Comparison of ENCODE assay signal across 1 fruit fly cellular context in the genomic region with DNA sequence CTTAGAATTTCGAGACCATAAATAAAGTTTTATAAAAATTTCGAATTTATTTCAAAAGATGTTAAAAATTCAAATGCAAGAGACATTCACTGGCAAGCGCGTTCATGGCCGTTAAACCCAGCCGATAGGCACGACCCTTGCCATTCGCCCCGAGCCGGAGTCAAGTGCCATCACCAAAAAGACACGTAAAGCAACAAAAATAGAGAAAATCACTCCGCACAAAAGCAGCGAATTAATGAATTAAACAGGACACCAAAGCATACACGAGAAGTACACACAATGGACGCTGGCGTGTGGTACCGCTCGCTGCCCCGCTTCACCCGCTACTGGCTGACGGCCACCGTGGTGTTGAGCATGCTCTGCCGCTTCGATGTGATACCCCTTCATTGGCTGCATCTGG.
TF ChIP-seq lines count a peak whose summit lies in the region.

A gene (plus strand): TSS at position 1 of the 400 bp plus-strand sequence.

TF ChIP-seq in whole organism, embryonic, 481 proteins besides CTCF, POLR2A, EP300 and RAD21 (continued from another document and continues in another):
- peak; percentile 93 for TF ChIP-seq CG42726 (GFP tag; IDR thresholded peaks at IDR 0.05; lab: Robert Waterston, UW; ENCODE audit: partially characterized antibody)
- TF ChIP-seq gt (GFP tag; IDR thresholded peaks at IDR 0.05; lab: Robert Waterston, UW) = no peak
- no peak for TF ChIP-seq Vsx1 (GFP tag; optimal IDR thresholded peaks at IDR 0.05; lab: Kevin White, UChicago)
- no peak for TF ChIP-seq Optix (GFP tag; IDR thresholded peaks at IDR 0.05; lab: Robert Waterston, UW)
- no peak for TF ChIP-seq CG31224 (GFP tag; IDR thresholded peaks at IDR 0.05; lab: Robert Waterston, UW)
- no peak for TF ChIP-seq Atf-2 (GFP tag; optimal IDR thresholded peaks at IDR 0.05; lab: Kevin White, UChicago)
- TF ChIP-seq Bgb (GFP tag; IDR thresholded peaks at IDR 0.05; lab: Robert Waterston, UW; ENCODE audit: partially characterized antibody) = peak; percentile 97
- TF ChIP-seq Kr (GFP tag; optimal IDR thresholded peaks at IDR 0.05; lab: Kevin White, UChicago) = no peak
- TF ChIP-seq CG17912 (GFP tag; optimal IDR thresholded peaks at IDR 0.05; lab: Kevin White, UChicago) = no peak
- no peak for TF ChIP-seq CkIIα-i1 (GFP tag; IDR thresholded peaks at IDR 0.05; lab: Robert Waterston, UW)
- TF ChIP-seq dati (GFP tag; IDR thresholded peaks at IDR 0.05; lab: Robert Waterston, UW) = no peak
- TF ChIP-seq Drgx (GFP tag; IDR thresholded peaks at IDR 0.05; lab: Robert Waterston, UW) = no peak
- TF ChIP-seq CG7839 (tag; optimal IDR thresholded peaks at IDR 0.05; lab: Kevin White, UChicago) = no peak
- no peak for TF ChIP-seq kni (GFP tag; optimal IDR thresholded peaks at IDR 0.05; lab: Kevin White, UChicago)
- TF ChIP-seq gcm2 (GFP tag; optimal IDR thresholded peaks at IDR 0.05; lab: Kevin White, UChicago) = no peak
- no peak for TF ChIP-seq Mad (GFP tag; optimal IDR thresholded peaks at IDR 0.05; lab: Kevin White, UChicago)
- no peak for TF ChIP-seq fru (optimal IDR thresholded peaks at IDR 0.05; lab: Kevin White, UChicago)
- TF ChIP-seq sim (GFP tag; IDR thresholded peaks at IDR 0.05; lab: Robert Waterston, UW) = no peak
- peak; percentile 87 for TF ChIP-seq unc-4 (GFP tag; IDR thresholded peaks at IDR 0.05; lab: Robert Waterston, UW; ENCODE audit: partially characterized antibody)
- no peak for TF ChIP-seq Doc2 (GFP tag; IDR thresholded peaks at IDR 0.05; lab: Robert Waterston, UW)
- no peak for TF ChIP-seq NC2α (GFP tag; optimal IDR thresholded peaks at IDR 0.05; lab: Kevin White, UChicago)
- no peak for TF ChIP-seq dan (GFP tag; IDR thresholded peaks at IDR 0.05; lab: Robert Waterston, UW)
- TF ChIP-seq Rfx (GFP tag; IDR thresholded peaks at IDR 0.05; lab: Robert Waterston, UW) = no peak
- no peak for TF ChIP-seq CG11696 (GFP tag; IDR thresholded peaks at IDR 0.05; lab: Robert Waterston, UW)
- no peak for TF ChIP-seq chm (GFP tag; IDR thresholded peaks at IDR 0.05; lab: Robert Waterston, UW)
- TF ChIP-seq dimm (GFP tag; IDR thresholded peaks at IDR 0.05; lab: Robert Waterston, UW) = no peak
- TF ChIP-seq CG10366 (GFP tag; IDR thresholded peaks at IDR 0.05; lab: Robert Waterston, UW) = no peak
- TF ChIP-seq sens (GFP tag; lab: Kevin White, UChicago) = peak; percentile 77
- no peak for TF ChIP-seq CG12744 (GFP tag; optimal IDR thresholded peaks at IDR 0.05; lab: Kevin White, UChicago)
- TF ChIP-seq Hey (tag; optimal IDR thresholded peaks at IDR 0.05; lab: Kevin White, UChicago) = no peak
- TF ChIP-seq CG11398 (GFP tag; optimal IDR thresholded peaks at IDR 0.05; lab: Kevin White, UChicago) = no peak
- no peak for TF ChIP-seq CG30403 (GFP tag; optimal IDR thresholded peaks at IDR 0.05; lab: Kevin White, UChicago)
- no peak for TF ChIP-seq zf30C (GFP tag; optimal IDR thresholded peaks at IDR 0.05; lab: Kevin White, UChicago)
- peak; percentile 51 for TF ChIP-seq CG9932 (GFP tag; IDR thresholded peaks at IDR 0.05; lab: Robert Waterston, UW)
- TF ChIP-seq lbe (GFP tag; optimal IDR thresholded peaks at IDR 0.05; lab: Kevin White, UChicago) = no peak
- TF ChIP-seq CG1647 (GFP tag; optimal IDR thresholded peaks at IDR 0.05; lab: Kevin White, UChicago) = no peak
- TF ChIP-seq CG8924 (tag; optimal IDR thresholded peaks at IDR 0.05; lab: Kevin White, UChicago) = peak; percentile 35
- TF ChIP-seq sima (GFP tag; optimal IDR thresholded peaks at IDR 0.05; lab: Kevin White, UChicago) = no peak
- TF ChIP-seq Doc3 (GFP tag; IDR thresholded peaks at IDR 0.05; lab: Robert Waterston, UW; ENCODE audit: partially characterized antibody) = peak; percentile 88
- no peak for TF ChIP-seq dmrt99B (tag; optimal IDR thresholded peaks at IDR 0.05; lab: Kevin White, UChicago)
- no peak for TF ChIP-seq CG3847 (GFP tag; IDR thresholded peaks at IDR 0.05; lab: Robert Waterston, UW)
- no peak for TF ChIP-seq tap (tag; optimal IDR thresholded peaks at IDR 0.05; lab: Kevin White, UChicago)
- no peak for TF ChIP-seq pan (optimal IDR thresholded peaks at IDR 0.05; lab: Kevin White, UChicago)
- no peak for TF ChIP-seq pan (GFP tag; optimal IDR thresholded peaks at IDR 0.05 in 1 of 2, IDR thresholded peaks at IDR 0.05 in 1 of 2)
- no peak for TF ChIP-seq mam (GFP tag; optimal IDR thresholded peaks at IDR 0.05; lab: Kevin White, UChicago)
- no peak for TF ChIP-seq abd-A (tag; optimal IDR thresholded peaks at IDR 0.05; lab: Kevin White, UChicago)
- TF ChIP-seq Gug (GFP tag; IDR thresholded peaks at IDR 0.05; lab: Robert Waterston, UW) = peak; percentile 47; the same call in 2 of the 4 replicates
- no peak for TF ChIP-seq B-H1 (GFP tag; IDR thresholded peaks at IDR 0.05; lab: Robert Waterston, UW)
- TF ChIP-seq knrl (GFP tag; IDR thresholded peaks at IDR 0.05; lab: Robert Waterston, UW; ENCODE audit: partially characterized antibody) = peak; percentile 91
- no peak for TF ChIP-seq CG31388 (GFP tag; optimal IDR thresholded peaks at IDR 0.05; lab: Kevin White, UChicago)
- no peak for TF ChIP-seq Six4 (GFP tag; optimal IDR thresholded peaks at IDR 0.05; lab: Kevin White, UChicago)
- TF ChIP-seq CG2712 (tag; optimal IDR thresholded peaks at IDR 0.05; lab: Kevin White, UChicago) = peak; percentile 15
- no peak for TF ChIP-seq zfh1 (GFP tag; IDR thresholded peaks at IDR 0.05; lab: Robert Waterston, UW)
- no peak for TF ChIP-seq crc (GFP tag; optimal IDR thresholded peaks at IDR 0.05; lab: Kevin White, UChicago)
- no peak for TF ChIP-seq Poxn (GFP tag; IDR thresholded peaks at IDR 0.05; lab: Robert Waterston, UW)
- TF ChIP-seq E2f1 (GFP tag; IDR thresholded peaks at IDR 0.05; lab: Robert Waterston, UW) = no peak
- TF ChIP-seq ttk (GFP tag; IDR thresholded peaks at IDR 0.05; lab: Robert Waterston, UW) = no peak
- no peak for TF ChIP-seq NfI (GFP tag; optimal IDR thresholded peaks at IDR 0.05; lab: Kevin White, UChicago)
- TF ChIP-seq CG7963 (GFP tag; IDR thresholded peaks at IDR 0.05; lab: Robert Waterston, UW; ENCODE audit: partially characterized antibody) = peak; percentile 80
- TF ChIP-seq Hr51 (GFP tag; optimal IDR thresholded peaks at IDR 0.05; lab: Kevin White, UChicago) = no peak
- TF ChIP-seq Dp (GFP tag; optimal IDR thresholded peaks at IDR 0.05; lab: Kevin White, UChicago) = peak; percentile 70
- no peak for TF ChIP-seq grn (GFP tag; optimal IDR thresholded peaks at IDR 0.05; lab: Kevin White, UChicago)
- no peak for TF ChIP-seq wdn (GFP tag; IDR thresholded peaks at IDR 0.05; lab: Robert Waterston, UW)
- no peak for TF ChIP-seq sug (tag; optimal IDR thresholded peaks at IDR 0.05; lab: Kevin White, UChicago)
- TF ChIP-seq CG2678 (tag; optimal IDR thresholded peaks at IDR 0.05; lab: Kevin White, UChicago) = no peak
- no peak for TF ChIP-seq CG7786 (GFP tag; optimal IDR thresholded peaks at IDR 0.05; lab: Kevin White, UChicago)
- no peak for TF ChIP-seq Neu2 (GFP tag; optimal IDR thresholded peaks at IDR 0.05; lab: Kevin White, UChicago; ENCODE audit: borderline replicate concordance)
- no peak for TF ChIP-seq Dad (GFP tag; optimal IDR thresholded peaks at IDR 0.05; lab: Kevin White, UChicago)
- peak; percentile 93 for TF ChIP-seq amos (GFP tag; IDR thresholded peaks at IDR 0.05; lab: Robert Waterston, UW; ENCODE audit: partially characterized antibody)
- TF ChIP-seq Chrac-16 (GFP tag; optimal IDR thresholded peaks at IDR 0.05; lab: Kevin White, UChicago) = no peak
- peak; percentile 60 for TF ChIP-seq Aef1 (GFP tag; IDR thresholded peaks at IDR 0.05; lab: Robert Waterston, UW)
- no peak for TF ChIP-seq run (tag; optimal IDR thresholded peaks at IDR 0.05; lab: Kevin White, UChicago)
- no peak for TF ChIP-seq Bteb2 (GFP tag; optimal IDR thresholded peaks at IDR 0.05; lab: Kevin White, UChicago)
- TF ChIP-seq CG2120 (GFP tag; optimal IDR thresholded peaks at IDR 0.05; lab: Kevin White, UChicago) = peak; percentile 52
- no peak for TF ChIP-seq CG2199 (GFP tag; IDR thresholded peaks at IDR 0.05; lab: Robert Waterston, UW)
- TF ChIP-seq ATbp (GFP tag; optimal IDR thresholded peaks at IDR 0.05; lab: Kevin White, UChicago) = no peak
- TF ChIP-seq Asciz (GFP tag; optimal IDR thresholded peaks at IDR 0.05; lab: Kevin White, UChicago) = no peak
- TF ChIP-seq crol (GFP tag; IDR thresholded peaks at IDR 0.05; lab: Robert Waterston, UW) = no peak
- no peak for TF ChIP-seq CG7357 (GFP tag; IDR thresholded peaks at IDR 0.05; lab: Robert Waterston, UW)
- TF ChIP-seq NK7.1 (GFP tag; optimal IDR thresholded peaks at IDR 0.05; lab: Kevin White, UChicago) = no peak
- TF ChIP-seq jumu (GFP tag; optimal IDR thresholded peaks at IDR 0.05; lab: Kevin White, UChicago) = no peak
- no peak for TF ChIP-seq Fer1 (GFP tag; optimal IDR thresholded peaks at IDR 0.05; lab: Kevin White, UChicago)
- peak; percentile 20 for TF ChIP-seq CG12659 (GFP tag; optimal IDR thresholded peaks at IDR 0.05; lab: Kevin White, UChicago)
- TF ChIP-seq CG17359 (tag; optimal IDR thresholded peaks at IDR 0.05; lab: Kevin White, UChicago) = no peak
- no peak for TF ChIP-seq ash1 (GFP tag; optimal IDR thresholded peaks at IDR 0.05; lab: Kevin White, UChicago)
- peak; percentile 91 for TF ChIP-seq inv (GFP tag; IDR thresholded peaks at IDR 0.05; lab: Robert Waterston, UW; ENCODE audit: partially characterized antibody)
- TF ChIP-seq eyg (GFP tag; optimal IDR thresholded peaks at IDR 0.05; lab: Kevin White, UChicago) = no peak
- TF ChIP-seq CG12391 (tag; optimal IDR thresholded peaks at IDR 0.05; lab: Kevin White, UChicago) = peak; percentile 18
- no peak for TF ChIP-seq CG32772 (GFP tag; IDR thresholded peaks at IDR 0.05; lab: Robert Waterston, UW)
- no peak for TF ChIP-seq CG6254 (GFP tag; optimal IDR thresholded peaks at IDR 0.05; lab: Kevin White, UChicago)
- TF ChIP-seq Side (GFP tag; optimal IDR thresholded peaks at IDR 0.05; lab: Kevin White, UChicago) = no peak
- no peak for TF ChIP-seq repo (GFP tag; optimal IDR thresholded peaks at IDR 0.05; lab: Kevin White, UChicago)
- no peak for TF ChIP-seq CG10654 (GFP tag; optimal IDR thresholded peaks at IDR 0.05; lab: Kevin White, UChicago)
- TF ChIP-seq CG15269 (tag; optimal IDR thresholded peaks at IDR 0.05; lab: Kevin White, UChicago) = no peak
- TF ChIP-seq zen (tag; optimal IDR thresholded peaks at IDR 0.05; lab: Kevin White, UChicago) = no peak
- TF ChIP-seq CG1832 (GFP tag; optimal IDR thresholded peaks at IDR 0.05; lab: Kevin White, UChicago) = no peak
- no peak for TF ChIP-seq CG43689 (GFP tag; IDR thresholded peaks at IDR 0.05; lab: Robert Waterston, UW)
- TF ChIP-seq crp (GFP tag; optimal IDR thresholded peaks at IDR 0.05; lab: Kevin White, UChicago) = no peak
- TF ChIP-seq gcm (GFP tag; optimal IDR thresholded peaks at IDR 0.05; lab: Kevin White, UChicago) = no peak
- no peak for TF ChIP-seq z (GFP tag; IDR thresholded peaks at IDR 0.05; lab: Robert Waterston, UW)
- no peak for TF ChIP-seq Meics (GFP tag; optimal IDR thresholded peaks at IDR 0.05; lab: Kevin White, UChicago)
- no peak for TF ChIP-seq CG12942 (GFP tag; optimal IDR thresholded peaks at IDR 0.05; lab: Kevin White, UChicago)
- TF ChIP-seq yki (optimal IDR thresholded peaks at IDR 0.05; lab: Kevin White, UChicago) = peak; percentile 38
- peak; percentile 92 for TF ChIP-seq BEAF-32 (GFP tag; optimal IDR thresholded peaks at IDR 0.05; lab: Kevin White, UChicago)
- no peak for TF ChIP-seq CG4707 (GFP tag; optimal IDR thresholded peaks at IDR 0.05; lab: Kevin White, UChicago)
- no peak for TF ChIP-seq CG1602 (GFP tag; optimal IDR thresholded peaks at IDR 0.05; lab: Kevin White, UChicago)
- TF ChIP-seq cwo (GFP tag; optimal IDR thresholded peaks at IDR 0.05; lab: Kevin White, UChicago) = no peak
- no peak for TF ChIP-seq insv (GFP tag; optimal IDR thresholded peaks at IDR 0.05; lab: Kevin White, UChicago)
- no peak for TF ChIP-seq oc (tag; optimal IDR thresholded peaks at IDR 0.05; lab: Kevin White, UChicago)
- no peak for TF ChIP-seq CG10462 (GFP tag; optimal IDR thresholded peaks at IDR 0.05; lab: Kevin White, UChicago)
- TF ChIP-seq lmd (GFP tag; IDR thresholded peaks at IDR 0.05; lab: Robert Waterston, UW) = no peak
- TF ChIP-seq mld (GFP tag; IDR thresholded peaks at IDR 0.05; lab: Robert Waterston, UW; ENCODE audit: partially characterized antibody) = peak; percentile 64; the same call in 1 of the 3 replicates
- TF ChIP-seq otp (GFP tag; IDR thresholded peaks at IDR 0.05; lab: Robert Waterston, UW) = no peak
- TF ChIP-seq CG15011 (GFP tag; optimal IDR thresholded peaks at IDR 0.05; lab: Kevin White, UChicago) = no peak
- TF ChIP-seq CG6683 (GFP tag; optimal IDR thresholded peaks at IDR 0.05; lab: Kevin White, UChicago) = no peak
- no peak for TF ChIP-seq nom (GFP tag; optimal IDR thresholded peaks at IDR 0.05; lab: Kevin White, UChicago)
- TF ChIP-seq C15 (GFP tag; IDR thresholded peaks at IDR 0.05; lab: Robert Waterston, UW) = no peak
- TF ChIP-seq h (optimal IDR thresholded peaks at IDR 0.05; lab: Kevin White, UChicago) = no peak
- TF ChIP-seq CG15514 (GFP tag; optimal IDR thresholded peaks at IDR 0.05; lab: Kevin White, UChicago) = peak; percentile 43
- no peak for TF ChIP-seq Nf-YB (GFP tag; optimal IDR thresholded peaks at IDR 0.05; lab: Kevin White, UChicago)
- no peak for TF ChIP-seq bcd (GFP tag; optimal IDR thresholded peaks at IDR 0.05; lab: Kevin White, UChicago)
- peak; percentile 13 for TF ChIP-seq nmo (GFP tag; optimal IDR thresholded peaks at IDR 0.05; lab: Kevin White, UChicago)
- TF ChIP-seq Nf-YA (GFP tag; IDR thresholded peaks at IDR 0.05; lab: Robert Waterston, UW) = no peak
- no peak for TF ChIP-seq tup (GFP tag; optimal IDR thresholded peaks at IDR 0.05; lab: Kevin White, UChicago)
- TF ChIP-seq MESR4 (GFP tag; optimal IDR thresholded peaks at IDR 0.05; lab: Kevin White, UChicago) = peak; percentile 96
- TF ChIP-seq Sry-δ (GFP tag; optimal IDR thresholded peaks at IDR 0.05; lab: Kevin White, UChicago) = peak; percentile 95
- no peak for TF ChIP-seq kah (GFP tag; optimal IDR thresholded peaks at IDR 0.05; lab: Kevin White, UChicago)
- peak; percentile 98 for TF ChIP-seq Myb (GFP tag; optimal IDR thresholded peaks at IDR 0.05; lab: Kevin White, UChicago)
- TF ChIP-seq Hsf (GFP tag; optimal IDR thresholded peaks at IDR 0.05; lab: Kevin White, UChicago) = no peak
- no peak for TF ChIP-seq Rx (GFP tag; IDR thresholded peaks at IDR 0.05; lab: Robert Waterston, UW)
- TF ChIP-seq ro (GFP tag; IDR thresholded peaks at IDR 0.05; lab: Robert Waterston, UW) = no peak
- no peak for TF ChIP-seq Hr39 (optimal IDR thresholded peaks at IDR 0.05; lab: Kevin White, UChicago)
- no peak for TF ChIP-seq cas (GFP tag; IDR thresholded peaks at IDR 0.05; lab: Robert Waterston, UW)
- TF ChIP-seq CG18476 (GFP tag; optimal IDR thresholded peaks at IDR 0.05; lab: Kevin White, UChicago) = no peak
- TF ChIP-seq Adf1 (GFP tag; IDR thresholded peaks at IDR 0.05; lab: Robert Waterston, UW) = no peak
